Worm (Caenorhabditis elegans): ENCODE results near the gene C09H10.5.
A peak's percentile ranks its signal among the peaks of the same experiment; 100 is the strongest.

C09H10.5 gene

ce11 chrII:11103052-11103451, 505 bp downstream of the C09H10.5 start (continued):
- peak; percentile 32 for TF ChIP-seq nhr-90 (tag; optimal IDR thresholded peaks at IDR 0.05; ENCODE audit: poor library complexity)
- no peak for TF ChIP-seq nhr-12 (tag; optimal IDR thresholded peaks at IDR 0.05)
- no peak for TF ChIP-seq hpl-2 (GFP tag; optimal IDR thresholded peaks at IDR 0.05)
- TF ChIP-seq lin-35 (GFP tag; optimal IDR thresholded peaks at IDR 0.05) = peak; percentile 74 to 85
- no peak for TF ChIP-seq hlh-4 (tag; optimal IDR thresholded peaks at IDR 0.05)
- TF ChIP-seq ceh-90 (tag; optimal IDR thresholded peaks at IDR 0.05) = no peak
- no peak for TF ChIP-seq snpc-4 (tag; optimal IDR thresholded peaks at IDR 0.05)
- no peak for TF ChIP-seq pag-3 (tag; optimal IDR thresholded peaks at IDR 0.05; ENCODE audit: borderline replicate concordance, insufficient read depth)
- no peak for TF ChIP-seq nhr-76 (tag; optimal IDR thresholded peaks at IDR 0.05)
- no peak for TF ChIP-seq ceh-88 (GFP tag; IDR thresholded peaks at IDR 0.05)
- TF ChIP-seq ceh-8 (GFP tag; optimal IDR thresholded peaks at IDR 0.05) = no peak
- TF ChIP-seq egl-27 (tag; optimal IDR thresholded peaks at IDR 0.05) = no peak
- TF ChIP-seq tlp-1 (tag; optimal IDR thresholded peaks at IDR 0.05) = no peak
- peak; percentile 73 to 74 for TF ChIP-seq efl-1 (optimal IDR thresholded peaks at IDR 0.05)
- peak; percentile 71 to 94 for TF ChIP-seq efl-1 (GFP tag; optimal IDR thresholded peaks at IDR 0.05 in 1 of 2)
- TF ChIP-seq irx-1 (tag; optimal IDR thresholded peaks at IDR 0.05) = no peak
- no peak for TF ChIP-seq ces-1 (GFP tag; optimal IDR thresholded peaks at IDR 0.05)
- no peak for TF ChIP-seq dsc-1 (tag; optimal IDR thresholded peaks at IDR 0.05)
- no peak for TF ChIP-seq mef-2 (tag; optimal IDR thresholded peaks at IDR 0.05)
- peak in 2 of 3 experiments; percentile 9 to 73 for TF ChIP-seq ceh-82 (tag; optimal IDR thresholded peaks at IDR 0.05)
- peak; percentile 68 for TF ChIP-seq nhr-20 (tag; optimal IDR thresholded peaks at IDR 0.05)
- TF ChIP-seq unc-98 (GFP tag; IDR thresholded peaks at IDR 0.05) = no peak
- no peak for TF ChIP-seq zag-1 (tag; optimal IDR thresholded peaks at IDR 0.05)
- TF ChIP-seq C34B4.2 (tag; optimal IDR thresholded peaks at IDR 0.05) = no peak
- peak; percentile 53 for TF ChIP-seq fkh-8 (tag; optimal IDR thresholded peaks at IDR 0.05)
- TF ChIP-seq rnt-1 (tag; optimal IDR thresholded peaks at IDR 0.05) = peak; percentile 66
- no peak for TF ChIP-seq C04F5.9 (tag; optimal IDR thresholded peaks at IDR 0.05)
- no peak for TF ChIP-seq fkh-4 (tag; optimal IDR thresholded peaks at IDR 0.05; ENCODE audit: borderline replicate concordance)
- peak; percentile 22 for TF ChIP-seq tbx-2 (tag; optimal IDR thresholded peaks at IDR 0.05)
- no peak for TF ChIP-seq unc-30 (tag; optimal IDR thresholded peaks at IDR 0.05)
- no peak for TF ChIP-seq ceh-63 (GFP tag; optimal IDR thresholded peaks at IDR 0.05)
- TF ChIP-seq aha-1 (tag; optimal IDR thresholded peaks at IDR 0.05) = no peak

- no peak for TF ChIP-seq ces-1 (GFP tag; optimal IDR thresholded peaks at IDR 0.05)
- TF ChIP-seq tbx-2 (tag; optimal IDR thresholded peaks at IDR 0.05) = no peak
- no peak for TF ChIP-seq hlh-17 (GFP tag; optimal IDR thresholded peaks at IDR 0.05; ENCODE audit: borderline replicate concordance)
- no peak for TF ChIP-seq mep-1 (tag; optimal IDR thresholded peaks at IDR 0.05)
- no peak for TF ChIP-seq nhr-20 (tag; optimal IDR thresholded peaks at IDR 0.05)
- TF ChIP-seq Y116A8C.19 (tag; optimal IDR thresholded peaks at IDR 0.05; ENCODE audit: borderline replicate concordance) = no peak
- TF ChIP-seq ets-5 (GFP tag; IDR thresholded peaks at IDR 0.05) = no peak
- TF ChIP-seq egl-13 (tag; optimal IDR thresholded peaks at IDR 0.05) = no peak
- no peak for TF ChIP-seq vab-15 (tag; optimal IDR thresholded peaks at IDR 0.05)
- TF ChIP-seq F16B12.6 (tag; optimal IDR thresholded peaks at IDR 0.05) = no peak
- no peak for TF ChIP-seq snu-23 (GFP tag; optimal IDR thresholded peaks at IDR 0.05)
- TF ChIP-seq snpc-4 (tag; optimal IDR thresholded peaks at IDR 0.05) = no peak
- TF ChIP-seq nhr-19 (GFP tag; conservative IDR thresholded peaks at IDR 0.05) = no peak
- no peak for TF ChIP-seq mef-2 (tag; optimal IDR thresholded peaks at IDR 0.05)
- TF ChIP-seq hpl-2 (GFP tag; optimal IDR thresholded peaks at IDR 0.05) = no peak
- no peak for TF ChIP-seq efl-1 (optimal IDR thresholded peaks at IDR 0.05)
- TF ChIP-seq efl-1 (GFP tag; optimal IDR thresholded peaks at IDR 0.05 in 1 of 2) = no peak
Observed at ce11 chrII:11101171-11101570, 2.4 kb downstream of the C09H10.5 start.

ce11 chrII:11099841-11100240, 3.7 kb downstream of the C09H10.5 start, which contains the start of gene C09H10.4:
Gene C09H10.4 (plus strand): TSS chrII:11100141.
- TF ChIP-seq fkh-4 (tag; optimal IDR thresholded peaks at IDR 0.05; ENCODE audit: borderline replicate concordance) (no peak), swsn-7 (tag; optimal IDR thresholded peaks at IDR 0.05) (no peak), pqm-1 (tag; optimal IDR thresholded peaks at IDR 0.05) (no peak), mef-2 (tag; optimal IDR thresholded peaks at IDR 0.05) (no peak), nhr-20 (tag; optimal IDR thresholded peaks at IDR 0.05) (no peak), lin-35 (GFP tag; optimal IDR thresholded peaks at IDR 0.05) (no peak), nhr-84 (tag; optimal IDR thresholded peaks at IDR 0.05) (no peak), C16A3.4 (tag; optimal IDR thresholded peaks at IDR 0.05) (no peak)
